Worm (Caenorhabditis elegans) whole organism, L4 larva: Measurements from ENCODE around the gene sptl-2.

Experiments used
- F37D6.2 ChIP-seq: sonication (generic microtip); optimal IDR thresholded peaks from 2 replicates; lab custom pipeline; 2016; ENCODE audit warnings: mild to moderate bottlenecking, missing genetic modification characterization, missing compliant biosample characterization
- aha-1 ChIP-seq: fragments of 150-350 bp; peaks from one replicate; lab custom pipeline; 2014; ENCODE audit warnings: missing biosample characterization, missing genetic modification characterization
- ama-1 ChIP-seq: fragments of 150-350 bp; optimal IDR thresholded peaks from 2 replicates; lab custom pipeline; 2014; ENCODE audit warnings: inconsistent platforms, mixed read lengths
- ceh-62 ChIP-seq: sonication (generic microtip); optimal IDR thresholded peaks from 2 replicates; lab custom pipeline; 2017; ENCODE audit warnings: missing biosample characterization, missing genetic modification characterization
- cey-2 ChIP-seq: sonication (generic microtip); optimal IDR thresholded peaks from 3 replicates; lab custom pipeline; 2017; ENCODE audit warnings: missing genetic modification characterization, mild to moderate bottlenecking, missing compliant biosample characterization, antibody characterized with exemption, borderline replicate concordance; ENCODE audit not compliant: insufficient read depth
- ctbp-1 ChIP-seq: fragments of 200-800 bp; sonication (Bioruptor generic); IDR thresholded peaks from 2 replicates; pipeline ENCODE4 v1.3.6; 2022; ENCODE audit warnings: missing genetic modification reagents, missing genetic modification characterization, missing compliant biosample characterization
- daf-16 ChIP-seq, 3 experiments: sonication (generic microtip); optimal IDR thresholded peaks; 2 replicates each; lab custom pipeline; 2016 to 2017; ENCODE audit warnings: missing genetic modification characterization in 3 of 3, missing genetic modification reagents in 3 of 3, mild to moderate bottlenecking in 2 of 3, missing compliant biosample characterization in 2 of 3, missing biosample characterization in 1 of 3, moderate library complexity in 1 of 3
- dmd-8 ChIP-seq: fragments of 200-800 bp; sonication (Bioruptor generic); IDR thresholded peaks from 2 replicates; pipeline ENCODE4 v1.3.6; 2022; ENCODE audit warnings: missing genetic modification characterization, missing compliant biosample characterization
- egl-43 ChIP-seq: fragments of 200-800 bp; sonication (Bioruptor generic); IDR thresholded peaks from 2 replicates; pipeline ENCODE4 v1.3.6; 2022; ENCODE audit warnings: missing genetic modification reagents, missing genetic modification characterization, missing compliant biosample characterization
- fkh-10 ChIP-seq: fragments of 150-350 bp; optimal IDR thresholded peaks from 2 replicates; lab custom pipeline; 2014; ENCODE audit warnings: missing biosample characterization, missing genetic modification reagents, missing genetic modification characterization
- hlh-30 ChIP-seq: sonication (generic microtip); optimal IDR thresholded peaks from 2 replicates; lab custom pipeline; 2017; ENCODE audit warnings: antibody characterized with exemption, mild to moderate bottlenecking, missing genetic modification characterization, missing compliant biosample characterization; ENCODE audit not compliant: insufficient read depth
- lin-13 ChIP-seq: fragments of 150-350 bp; optimal IDR thresholded peaks from 2 replicates; lab custom pipeline; 2014; ENCODE audit warnings: missing biosample characterization, missing genetic modification reagents, missing genetic modification characterization
- lin-38 ChIP-seq: fragments of 200-800 bp; sonication (Bioruptor generic); IDR thresholded peaks from 2 replicates; pipeline ENCODE4 v1.3.6; 2022; ENCODE audit warnings: missing genetic modification reagents, missing genetic modification characterization, missing compliant biosample characterization
- lin-39 ChIP-seq: fragments of 150-350 bp; optimal IDR thresholded peaks from 2 replicates; lab custom pipeline; 2014; ENCODE audit warnings: missing biosample characterization, missing genetic modification reagents, missing genetic modification characterization
- mdl-1 ChIP-seq, 2 experiments: fragments of 150-350 bp in 1 of 2; sonication (generic microtip) in 1 of 2; optimal IDR thresholded peaks; 2 replicates each; lab custom pipeline; 2014 to 2017; ENCODE audit warnings: missing biosample characterization in 2 of 2, missing genetic modification characterization in 2 of 2
- mep-1 ChIP-seq: fragments of 150-350 bp; sonication (generic microtip); optimal IDR thresholded peaks from 3 replicates; lab custom pipeline; 2014; ENCODE audit warnings: missing biosample characterization, missing genetic modification characterization
- mes-2 ChIP-seq: sonication (generic microtip); optimal IDR thresholded peaks from 2 replicates; lab custom pipeline; 2016; ENCODE audit warnings: missing genotype, mild to moderate bottlenecking, missing genetic modification characterization, missing compliant biosample characterization; ENCODE audit not compliant: poor library complexity, severe bottlenecking
- mxl-2 ChIP-seq: fragments of 200-800 bp; sonication (Bioruptor generic); conservative IDR thresholded peaks from 2 replicates; pipeline ENCODE4 v1.3.6; 2022; ENCODE audit warnings: missing genetic modification reagents, missing genetic modification characterization, missing compliant biosample characterization
- mxl-3 ChIP-seq: fragments of 200-800 bp; sonication (Bioruptor generic); optimal IDR thresholded peaks from 2 replicates; lab custom pipeline; 2018; ENCODE audit warnings: mild to moderate bottlenecking, missing genetic modification characterization, missing compliant biosample characterization
- nhr-10 ChIP-seq: fragments of 150-350 bp; optimal IDR thresholded peaks from 2 replicates; lab custom pipeline; 2014; ENCODE audit warnings: missing biosample characterization, missing genetic modification characterization
- nhr-111 ChIP-seq: fragments of 200-800 bp; sonication (Bioruptor generic); optimal IDR thresholded peaks from 2 replicates; lab custom pipeline; 2018; ENCODE audit warnings: mild to moderate bottlenecking, missing genetic modification characterization, missing compliant biosample characterization
- nhr-28 ChIP-seq: fragments of 150-350 bp; optimal IDR thresholded peaks from 2 replicates; lab custom pipeline; 2014; ENCODE audit warnings: missing biosample characterization, missing genetic modification characterization
- nhr-41 ChIP-seq: fragments of 200-800 bp; sonication (Bioruptor generic); IDR thresholded peaks from 2 replicates; pipeline ENCODE4 v1.3.6; 2022; ENCODE audit warnings: missing genetic modification reagents, missing genetic modification characterization, missing compliant biosample characterization
- nhr-48 ChIP-seq: sonication (generic microtip); optimal IDR thresholded peaks from 2 replicates; lab custom pipeline; 2016; ENCODE audit warnings: mild to moderate bottlenecking, missing genetic modification characterization, missing compliant biosample characterization
- nhr-77 ChIP-seq: fragments of 150-350 bp; optimal IDR thresholded peaks from 2 replicates; lab custom pipeline; 2014; ENCODE audit warnings: missing biosample characterization, missing genetic modification characterization
- saeg-2 ChIP-seq: fragments of 200-800 bp; sonication (Bioruptor generic); IDR thresholded peaks from 2 replicates; pipeline ENCODE4 v1.3.6; 2022; ENCODE audit warnings: missing genetic modification reagents, missing genetic modification characterization, missing compliant biosample characterization
- spr-1 ChIP-seq: sonication (generic microtip); optimal IDR thresholded peaks from 2 replicates; lab custom pipeline; 2016; ENCODE audit warnings: mild to moderate bottlenecking, missing genetic modification characterization, missing compliant biosample characterization
- spr-3 ChIP-seq: fragments of 200-800 bp; sonication (Bioruptor generic); optimal IDR thresholded peaks from 2 replicates; lab custom pipeline; 2018; ENCODE audit warnings: mild to moderate bottlenecking, missing genetic modification characterization, missing compliant biosample characterization
- unc-62 ChIP-seq, 3 experiments: fragments of 150-350 bp in 1 of 3; sonication (generic microtip); optimal IDR thresholded peaks in 2 of 3; peaks in 1 of 3; 1 replicate in 1 of 3; 2 replicates in 2 of 3; lab custom pipeline; 2014 to 2017; ENCODE audit warnings: missing biosample characterization in 3 of 3, missing genetic modification characterization in 3 of 3, missing genetic modification reagents in 3 of 3, missing genotype in 1 of 3
- zfp-3 ChIP-seq: fragments of 200-800 bp; sonication (Bioruptor generic); conservative IDR thresholded peaks from 2 replicates; pipeline ENCODE4 v1.3.6; 2022; ENCODE audit warnings: missing genetic modification reagents, missing genetic modification characterization, missing compliant biosample characterization
- zip-2 ChIP-seq: fragments of 150-350 bp; optimal IDR thresholded peaks from 2 replicates; lab custom pipeline; 2014; ENCODE audit warnings: missing biosample characterization, missing genetic modification characterization

sptl-2 gene

ce11 chrV:8000929-8001513 is 16.0 kb upstream of the sptl-2 start, which contains the start of gene Y97E10AR.1 (continued):
- peak; percentile 39 for TF ChIP-seq fkh-10 (GFP tag; lab: Kevin White, UChicago)
- no peak for TF ChIP-seq spr-1 (tag; lab: Kevin White, UChicago)
- TF ChIP-seq nhr-77, result peak; percentile 76
- peak; percentile 34 for TF ChIP-seq F37D6.2
- peak; percentile 84 for TF ChIP-seq mep-1 (tag; lab: Kevin White, UChicago)
- TF ChIP-seq, all 104 proteins: peak for 33

ce11 chrV:8005000-8005399 is 12.0 kb upstream of the sptl-2 start, which contains the start of gene Y97E10AR.8:
Y97E10AR.8 (plus strand) TSS chrV:8005300.
- TF ChIP-seq mes-2 (tag; lab: Kevin White, UChicago), result no peak
- no peak for TF ChIP-seq nhr-10 (tag; lab: Kevin White, UChicago)
- TF ChIP-seq zfp-3 (GFP tag; lab: Robert Waterston, UW), result no peak
- TF ChIP-seq egl-43, result no peak
- no peak for TF ChIP-seq mdl-1 (tag; optimal IDR thresholded peaks at IDR 0.05; lab: Kevin White, UChicago)
- no peak for TF ChIP-seq saeg-2
- no peak for TF ChIP-seq lin-13 (GFP tag; lab: Kevin White, UChicago)
- no peak for TF ChIP-seq spr-3 (GFP tag; lab: Kevin White, UChicago)
- no peak for TF ChIP-seq ctbp-1 (GFP tag; lab: Robert Waterston, UW)
- no peak for TF ChIP-seq lin-39 (tag; lab: Kevin White, UChicago)
- no peak for TF ChIP-seq nhr-48
- TF ChIP-seq cey-2 (tag; lab: Kevin White, UChicago), result no peak
- TF ChIP-seq nhr-111 (GFP tag; lab: Kevin White, UChicago), result no peak
- TF ChIP-seq dmd-8 (GFP tag; lab: Robert Waterston, UW), result no peak
- TF ChIP-seq ama-1 (lab: Kevin White, UChicago), result no peak
- no peak for TF ChIP-seq mxl-3
- TF ChIP-seq nhr-41 (GFP tag; lab: Robert Waterston, UW), result no peak
- TF ChIP-seq nhr-28 (tag; lab: Kevin White, UChicago), result no peak
- TF ChIP-seq zip-2, result no peak
- TF ChIP-seq mxl-2 (GFP tag; lab: Robert Waterston, UW), result no peak

- TF ChIP-seq aha-1 (tag; lab: Kevin White, UChicago) (peak; percentile 95), unc-62 (GFP tag; optimal IDR thresholded peaks at IDR 0.05 in 1 of 2; lab: Kevin White, UChicago) (peak in 1 of 2 experiments; percentile 95), unc-62 (tag; optimal IDR thresholded peaks at IDR 0.05; lab: Kevin White, UChicago) (no peak), ceh-62 (tag; lab: Kevin White, UChicago) (no peak)
- TF ChIP-seq, all 104 proteins: peak for 2
Observed at ce11 chrV:8007460-8008292, 9.3 kb upstream of the sptl-2 start, which contains the start of gene Y97E10AR.3. Y97E10AR.3 (minus strand) TSS chrV:8007510.

- TF ChIP-seq mep-1 (tag; lab: Kevin White, UChicago) (peak; percentile 26), hlh-30 (no peak), mes-2 (tag; lab: Kevin White, UChicago) (peak; percentile 7)
Observed at ce11 chrV:8010103-8010502, 6.9 kb upstream of the sptl-2 start, which contains the start of gene Y97E10AR.4. Y97E10AR.4 (minus strand) TSS chrV:8010233.

ce11 chrV:8010846-8011245 is 6.2 kb upstream of the sptl-2 start, which contains the start of gene lmtr-2:
lmtr-2 (minus strand) TSS chrV:8011106.
- TF ChIP-seq lin-38 (no peak), ama-1 (lab: Kevin White, UChicago) (peak; percentile 74), daf-16 (GFP tag; optimal IDR thresholded peaks at IDR 0.05; lab: Kevin White, UChicago) (no peak), daf-16 (tag; optimal IDR thresholded peaks at IDR 0.05; lab: Kevin White, UChicago) (peak; percentile 29), aha-1 (tag; lab: Kevin White, UChicago) (peak; percentile 88)
